Worm (Caenorhabditis elegans) whole organism, mixed stage, embryonic: ENCODE measurements around the gene amt-3.

ENCODE experiments used
- ces-1 ChIP-seq: fragments of 150-350 bp; optimal IDR thresholded peaks from 2 replicates; lab custom pipeline; 2014; ENCODE audit warnings: missing biosample characterization, missing genetic modification reagents, missing genetic modification characterization
- lsy-2 ChIP-seq: fragments of 150-350 bp; optimal IDR thresholded peaks from 2 replicates; lab custom pipeline; 2014; ENCODE audit warnings: missing biosample characterization, missing genetic modification characterization
- nhr-2 ChIP-seq: fragments of 150-350 bp; optimal IDR thresholded peaks from 2 replicates; lab custom pipeline; 2014; ENCODE audit warnings: missing biosample characterization, missing genetic modification characterization
- nhr-28 ChIP-seq: fragments of 150-350 bp; optimal IDR thresholded peaks from 2 replicates; lab custom pipeline; 2014; ENCODE audit warnings: missing biosample characterization, missing genetic modification characterization
- unc-62 ChIP-seq: fragments of 150-350 bp; optimal IDR thresholded peaks from 2 replicates; lab custom pipeline; 2014; ENCODE audit warnings: missing biosample characterization, missing genetic modification reagents, missing genetic modification characterization
- zip-8 ChIP-seq: fragments of 150-350 bp; optimal IDR thresholded peaks from 2 replicates; lab custom pipeline; 2014; ENCODE audit warnings: missing biosample characterization, missing genetic modification characterization
- ztf-11 ChIP-seq: fragments of 150-350 bp; optimal IDR thresholded peaks from 2 replicates; lab custom pipeline; 2014; ENCODE audit warnings: missing biosample characterization, missing genetic modification characterization

DNA sequence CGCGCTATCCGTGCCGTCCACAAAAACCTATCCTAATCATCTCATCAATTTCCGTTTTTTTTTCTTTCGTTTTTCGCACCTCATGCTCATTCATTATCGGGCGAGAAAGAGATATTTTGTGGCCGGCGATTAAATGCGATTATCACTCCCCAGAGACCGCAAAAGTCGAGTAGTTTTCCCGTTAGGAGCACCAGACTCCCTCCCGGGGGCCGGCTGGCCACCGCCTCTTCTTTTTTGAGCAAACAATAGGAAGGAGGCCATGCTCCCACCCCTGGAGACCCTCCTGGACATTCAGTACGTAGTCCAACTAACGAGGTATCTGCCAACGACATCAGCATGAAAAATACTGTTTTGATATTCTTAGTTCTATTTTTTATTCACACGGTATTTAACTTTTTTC, 8.5 kb downstream of the amt-3 start, which contains the start of gene M195.2:
- TF ChIP-seq unc-62 (no peak), zip-8 (tag; lab: Kevin White, UChicago) (no peak), ztf-11 (no peak), nhr-28 (tag; lab: Kevin White, UChicago) (no peak), lsy-2 (tag; lab: Kevin White, UChicago) (no peak), ces-1 (GFP tag; lab: Kevin White, UChicago) (no peak), nhr-2 (tag; lab: Kevin White, UChicago) (no peak)
